Fruit fly (Drosophila melanogaster) whole organism, embryonic: Measurements from ENCODE around the gene CG43245.

Experiments
- Atf6 ChIP-seq: fragments of 200-800 bp; sonication (Bioruptor generic); IDR thresholded peaks from 2 replicates; pipeline ENCODE4 v1.3.6; 2022; ENCODE audit warnings: missing biosample characterization, missing genetic modification characterization
- C15 ChIP-seq: fragments of 200-800 bp; sonication (Bioruptor generic); IDR thresholded peaks from 3 replicates; pipeline ENCODE4 v1.3.6; 2022; ENCODE audit warnings: missing biosample characterization, missing genetic modification characterization
- CG10147 ChIP-seq: fragments of 200-800 bp; sonication (Bioruptor generic); optimal IDR thresholded peaks from 2 replicates; lab custom pipeline; 2019; ENCODE audit warnings: missing biosample characterization, mild to moderate bottlenecking, missing genetic modification characterization, moderate library complexity
- CG11504 ChIP-seq: fragments of 200-800 bp; sonication (Bioruptor generic); optimal IDR thresholded peaks from 3 replicates; lab custom pipeline; 2019; ENCODE audit warnings: missing biosample characterization, mild to moderate bottlenecking, missing genetic modification characterization, moderate library complexity
- CG12299 ChIP-seq: fragments of 200-800 bp; sonication (Bioruptor generic); optimal IDR thresholded peaks from 2 replicates; lab custom pipeline; 2018; ENCODE audit warnings: missing biosample characterization, mild to moderate bottlenecking, missing genetic modification characterization
- CG12942 ChIP-seq: fragments of 200-800 bp; sonication (Bioruptor generic); optimal IDR thresholded peaks from 3 replicates; lab custom pipeline; 2016; ENCODE audit warnings: missing biosample characterization, missing genetic modification characterization
- CG16815 ChIP-seq: fragments of 200-800 bp; sonication (Bioruptor generic); optimal IDR thresholded peaks from 3 replicates; lab custom pipeline; 2017; ENCODE audit warnings: missing biosample characterization, mild to moderate bottlenecking, missing genetic modification characterization
- CG18599 ChIP-seq: fragments of 200-800 bp; sonication (Bioruptor generic); optimal IDR thresholded peaks from 3 replicates; lab custom pipeline; 2017; ENCODE audit warnings: missing biosample characterization, missing genetic modification characterization, mild to moderate bottlenecking, moderate library complexity, missing genetic modification reagents
- CG18619 ChIP-seq: fragments of 200-800 bp; sonication (Bioruptor generic); optimal IDR thresholded peaks from 3 replicates; lab custom pipeline; 2017; ENCODE audit warnings: missing biosample characterization, mild to moderate bottlenecking, missing genetic modification characterization
- CG3281 ChIP-seq: fragments of 200-800 bp; sonication (Bioruptor generic); optimal IDR thresholded peaks from 3 replicates; lab custom pipeline; 2017; ENCODE audit warnings: missing biosample characterization, mild to moderate bottlenecking, missing genetic modification characterization
- CG33213 ChIP-seq: fragments of 200-800 bp; sonication (Bioruptor generic); optimal IDR thresholded peaks from 3 replicates; lab custom pipeline; 2016; ENCODE audit warnings: missing biosample characterization, missing genetic modification characterization
- CG42726 ChIP-seq: fragments of 200-800 bp; sonication (Bioruptor generic); IDR thresholded peaks from 2 replicates; pipeline ENCODE4 v1.3.6; 2022; ENCODE audit warnings: missing biosample characterization, missing genetic modification characterization; ENCODE audit not compliant: partially characterized antibody
- CG43689 ChIP-seq: fragments of 200-800 bp; sonication (Bioruptor generic); IDR thresholded peaks from 2 replicates; pipeline ENCODE4 v1.3.6; 2022; ENCODE audit warnings: missing biosample characterization, missing genetic modification characterization
- CG4404 ChIP-seq: fragments of 200-800 bp; sonication (Bioruptor generic); IDR thresholded peaks from 2 replicates; pipeline ENCODE4 v1.3.6; 2022; ENCODE audit warnings: missing biosample characterization, missing genetic modification characterization
- CG4424 ChIP-seq: fragments of 200-800 bp; sonication (Bioruptor generic); optimal IDR thresholded peaks from 3 replicates; lab custom pipeline; 2016; ENCODE audit warnings: missing biosample characterization, missing genetic modification characterization
- CG6765 ChIP-seq: fragments of 200-800 bp; sonication (Bioruptor generic); optimal IDR thresholded peaks from 3 replicates; lab custom pipeline; 2017; ENCODE audit warnings: missing biosample characterization, mild to moderate bottlenecking, missing genetic modification characterization
- CG9215 ChIP-seq: fragments of 200-800 bp; sonication (Bioruptor generic); IDR thresholded peaks from 2 replicates; pipeline ENCODE4 v1.3.6; 2022; ENCODE audit warnings: missing biosample characterization, missing genetic modification characterization
- CHES-1-like ChIP-seq: fragments of 200-800 bp; sonication (Bioruptor generic); optimal IDR thresholded peaks from 2 replicates; lab custom pipeline; 2016; ENCODE audit warnings: missing biosample characterization, missing genetic modification characterization
- Dbx ChIP-seq: fragments of 200-800 bp; sonication (Bioruptor generic); IDR thresholded peaks from 3 replicates; pipeline ENCODE4 v1.3.6; 2022; ENCODE audit warnings: missing biosample characterization, missing genetic modification characterization
- Doc3 ChIP-seq: fragments of 200-800 bp; sonication (Bioruptor generic); IDR thresholded peaks from 3 replicates; pipeline ENCODE4 v1.3.6; 2022; ENCODE audit warnings: missing biosample characterization, missing genetic modification characterization; ENCODE audit not compliant: partially characterized antibody
- Dp ChIP-seq: fragments of 200-800 bp; sonication (Bioruptor generic); optimal IDR thresholded peaks from 2 replicates; lab custom pipeline; 2018; ENCODE audit warnings: missing biosample characterization, mild to moderate bottlenecking, missing genetic modification characterization, moderate library complexity
- Ets97D ChIP-seq: fragments of 200-800 bp; sonication (Bioruptor generic); optimal IDR thresholded peaks from 3 replicates; lab custom pipeline; 2016; ENCODE audit warnings: missing biosample characterization, missing genetic modification characterization
- HLH4C ChIP-seq: fragments of 200-800 bp; sonication (Bioruptor generic); IDR thresholded peaks from 3 replicates; pipeline ENCODE4 v1.3.6; 2022; ENCODE audit warnings: missing biosample characterization, missing genetic modification characterization; ENCODE audit not compliant: partially characterized antibody
- MBD-R2 ChIP-seq: fragments of 200-800 bp; sonication (Bioruptor generic); IDR thresholded peaks from 2 replicates; pipeline ENCODE4 v1.3.6; 2022; ENCODE audit warnings: missing biosample characterization, missing genetic modification characterization
- Mes4 ChIP-seq: fragments of 200-800 bp; sonication (Bioruptor generic); optimal IDR thresholded peaks from 2 replicates; lab custom pipeline; 2016; ENCODE audit warnings: missing biosample characterization, missing genetic modification characterization
- Myb ChIP-seq: fragments of 200-800 bp; sonication (Bioruptor generic); optimal IDR thresholded peaks from 2 replicates; lab custom pipeline; 2016; ENCODE audit warnings: missing biosample characterization, missing genetic modification characterization
- Rx ChIP-seq: fragments of 200-800 bp; sonication (Bioruptor generic); IDR thresholded peaks from 2 replicates; pipeline ENCODE4 v1.3.6; 2022; ENCODE audit warnings: missing biosample characterization, missing genetic modification characterization
- Six4 ChIP-seq: fragments of 200-800 bp; sonication (Bioruptor generic); optimal IDR thresholded peaks from 2 replicates; lab custom pipeline; 2016; ENCODE audit warnings: missing biosample characterization, missing genetic modification characterization
- TFAM ChIP-seq: fragments of 200-800 bp; sonication (Bioruptor generic); optimal IDR thresholded peaks from 2 replicates; lab custom pipeline; 2017; ENCODE audit warnings: missing biosample characterization, missing genetic modification characterization, inconsistent platforms
- Taf1 ChIP-seq: fragments of 200-800 bp; sonication (Bioruptor generic); IDR thresholded peaks from 2 replicates; pipeline ENCODE4 v1.3.6; 2022; ENCODE audit warnings: missing biosample characterization, missing genetic modification characterization
- Tbp ChIP-seq: fragments of >200 bp; optimal IDR thresholded peaks from 2 replicates; lab custom pipeline; 2018; ENCODE audit warnings: missing biosample characterization, missing genetic modification characterization
- cg ChIP-seq: fragments of 200-800 bp; sonication (Bioruptor generic); optimal IDR thresholded peaks from 3 replicates; lab custom pipeline; 2019; ENCODE audit warnings: missing biosample characterization, mild to moderate bottlenecking, missing genetic modification characterization, moderate library complexity
- dpn ChIP-seq, 2 experiments: fragments of 200-800 bp; sonication (Bioruptor generic); optimal IDR thresholded peaks; 3 replicates each; lab custom pipeline; 2016; ENCODE audit warnings: missing biosample characterization in 2 of 2, missing genetic modification characterization in 2 of 2
- exex ChIP-seq: fragments of 200-800 bp; sonication (Bioruptor generic); optimal IDR thresholded peaks from 4 replicates; lab custom pipeline; 2018; ENCODE audit warnings: missing biosample characterization, mild to moderate bottlenecking, missing genetic modification characterization, moderate library complexity
- fd102C ChIP-seq: fragments of 200-800 bp; sonication (Bioruptor generic); optimal IDR thresholded peaks from 2 replicates; lab custom pipeline; 2018; ENCODE audit warnings: missing biosample characterization, mild to moderate bottlenecking, missing genetic modification characterization, moderate library complexity
- fru ChIP-seq: fragments of >200 bp; optimal IDR thresholded peaks from 2 replicates; lab custom pipeline; 2017
- grn ChIP-seq: fragments of 200-800 bp; sonication (Bioruptor generic); optimal IDR thresholded peaks from 3 replicates; lab custom pipeline; 2017; ENCODE audit warnings: missing biosample characterization, missing genetic modification characterization
- h ChIP-seq: fragments of >200 bp; optimal IDR thresholded peaks from 2 replicates; lab custom pipeline; 2017
- kni ChIP-seq: fragments of 200-800 bp; sonication (Bioruptor generic); optimal IDR thresholded peaks from 3 replicates; lab custom pipeline; 2017; ENCODE audit warnings: mild to moderate bottlenecking, missing biosample characterization, missing genetic modification reagents, missing genetic modification characterization
- lmd ChIP-seq: fragments of 200-800 bp; sonication (Bioruptor generic); IDR thresholded peaks from 2 replicates; pipeline ENCODE4 v1.3.6; 2022; ENCODE audit warnings: missing biosample characterization, missing genetic modification characterization
- mam ChIP-seq: fragments of 200-800 bp; sonication (Bioruptor generic); optimal IDR thresholded peaks from 3 replicates; lab custom pipeline; 2016; ENCODE audit warnings: missing biosample characterization, missing genetic modification characterization
- schlank ChIP-seq: fragments of 200-800 bp; sonication (Bioruptor generic); optimal IDR thresholded peaks from 2 replicates; lab custom pipeline; 2018; ENCODE audit warnings: missing biosample characterization, mild to moderate bottlenecking, missing genetic modification characterization
- shn ChIP-seq: fragments of 200-800 bp; sonication (Bioruptor generic); optimal IDR thresholded peaks from 3 replicates; lab custom pipeline; 2016; ENCODE audit warnings: missing biosample characterization, missing genetic modification characterization
- tgo ChIP-seq: fragments of 200-800 bp; sonication (Bioruptor generic); IDR thresholded peaks from 3 replicates; pipeline ENCODE4 v1.3.6; 2022; ENCODE audit warnings: missing biosample characterization, missing genetic modification characterization
- tup ChIP-seq: fragments of 200-800 bp; sonication (Bioruptor generic); optimal IDR thresholded peaks from 2 replicates; lab custom pipeline; 2016; ENCODE audit warnings: missing biosample characterization, mild to moderate bottlenecking, missing genetic modification characterization, moderate library complexity
- unpg ChIP-seq: fragments of 200-800 bp; sonication (Bioruptor generic); optimal IDR thresholded peaks from 3 replicates; lab custom pipeline; 2018; ENCODE audit warnings: missing biosample characterization, mild to moderate bottlenecking, missing genetic modification characterization, moderate library complexity
- vfl ChIP-seq: fragments of 200-800 bp; sonication (Bioruptor generic); optimal IDR thresholded peaks from 2 replicates; lab custom pipeline; 2016; ENCODE audit warnings: missing biosample characterization, missing genetic modification characterization
- vvl ChIP-seq: fragments of 200-800 bp; sonication (Bioruptor generic); IDR thresholded peaks from 2 replicates; pipeline ENCODE4 v1.3.6; 2022; ENCODE audit warnings: missing biosample characterization, missing genetic modification characterization
- wdn ChIP-seq: fragments of 200-800 bp; sonication (Bioruptor generic); IDR thresholded peaks from 2 replicates; pipeline ENCODE4 v1.3.6; 2022; ENCODE audit warnings: missing biosample characterization, missing genetic modification characterization

Gene CG43245

DNA sequence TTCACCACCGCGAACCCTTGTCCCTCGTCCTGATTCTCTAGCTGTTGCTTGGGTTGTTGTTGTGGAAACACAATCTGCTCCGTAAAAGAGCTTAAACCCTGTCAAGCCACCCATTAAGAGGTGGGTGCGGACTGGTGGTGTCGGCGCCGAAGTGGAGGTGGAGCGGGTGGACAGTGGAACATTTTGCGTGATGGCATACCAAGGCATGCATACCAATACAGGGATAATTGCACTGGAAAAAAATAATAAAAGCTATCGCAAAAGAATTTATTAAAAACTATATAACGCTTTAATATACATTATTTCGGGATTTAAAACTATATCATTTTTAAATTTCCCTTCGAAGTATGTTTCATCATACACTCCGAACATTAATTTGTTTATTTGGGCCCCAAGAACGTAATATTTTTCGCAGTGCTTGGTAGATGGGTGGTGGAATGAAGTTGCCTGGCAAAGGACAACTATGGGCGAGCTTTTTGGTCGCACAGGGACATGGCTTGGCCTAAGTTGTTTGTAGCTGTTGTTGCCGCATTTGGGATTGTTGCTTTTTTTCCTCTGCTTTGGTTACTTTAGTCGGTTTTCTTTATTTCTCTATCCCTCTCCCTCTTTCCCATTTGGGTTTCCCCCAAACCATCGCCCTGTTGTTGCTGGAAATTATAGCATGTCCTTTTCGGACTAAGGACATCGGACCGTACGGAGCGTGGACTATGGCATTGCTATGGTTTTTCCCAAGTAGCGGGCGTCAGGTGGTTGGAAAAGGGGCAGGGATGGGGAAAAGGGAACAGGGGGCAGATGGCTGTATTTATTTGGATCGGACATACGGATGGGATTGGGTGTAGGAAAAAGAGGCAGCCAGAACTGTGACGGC, 50.9 kb downstream of the CG43245 start (continued):
- TF ChIP-seq Tbp (no peak), dpn (GFP tag; optimal IDR thresholded peaks at IDR 0.05; lab: Kevin White, UChicago) (peak; percentile 55 to 66), CG43689 (GFP tag; lab: Robert Waterston, UW) (peak; percentile 37; the same call in 1 of the 2 replicates), fd102C (GFP tag; lab: Kevin White, UChicago) (no peak), CG4424 (peak; percentile 71), tup (GFP tag; lab: Kevin White, UChicago) (peak; percentile 32), schlank (tag; lab: Kevin White, UChicago) (peak; percentile 51), mam (GFP tag; lab: Kevin White, UChicago) (peak; percentile 42), CG3281 (GFP tag; lab: Kevin White, UChicago) (peak; percentile 79), CHES-1-like (GFP tag; lab: Kevin White, UChicago) (no peak), CG18599 (peak; percentile 95), CG9215 (GFP tag; lab: Robert Waterston, UW) (peak; percentile 51; the same call in 1 of the 2 replicates), tgo (GFP tag; lab: Robert Waterston, UW) (peak; percentile 77), exex (tag; lab: Kevin White, UChicago) (peak; percentile 49), Six4 (GFP tag; lab: Kevin White, UChicago) (peak; percentile 47), Dbx (GFP tag; lab: Robert Waterston, UW) (peak; percentile 75), Atf6 (peak; percentile 80), Mes4 (GFP tag; lab: Kevin White, UChicago) (no peak), vfl (GFP tag; lab: Kevin White, UChicago) (peak; percentile 49), vvl (peak; percentile 86), Ets97D (no peak), Myb (GFP tag; lab: Kevin White, UChicago) (peak; percentile 17), CG10147 (peak; percentile 66), CG18619 (peak; percentile 56), fru (no peak), CG12299 (tag; lab: Kevin White, UChicago) (peak; percentile 71), CG4404 (GFP tag; lab: Robert Waterston, UW) (peak; percentile 47; the same call in 1 of the 2 replicates), CG33213 (GFP tag; lab: Kevin White, UChicago) (no peak), TFAM (GFP tag; lab: Kevin White, UChicago) (no peak), CG6765 (GFP tag; lab: Kevin White, UChicago) (peak; percentile 64), C15 (GFP tag; lab: Robert Waterston, UW) (peak; percentile 54; the same call in 1 of the 3 replicates), Rx (GFP tag; lab: Robert Waterston, UW) (no peak; the same call in 1 of the 2 replicates), shn (GFP tag; lab: Kevin White, UChicago) (no peak), cg (peak; percentile 25), CG11504 (tag; lab: Kevin White, UChicago) (peak; percentile 87), Dp (GFP tag; lab: Kevin White, UChicago) (no peak), h (lab: Kevin White, UChicago) (no peak), wdn (GFP tag; lab: Robert Waterston, UW) (peak; percentile 62), CG42726 (GFP tag; lab: Robert Waterston, UW) (no peak), lmd (GFP tag; lab: Robert Waterston, UW) (peak; percentile 70), CG12942 (peak; percentile 15), MBD-R2 (GFP tag; lab: Robert Waterston, UW) (peak; percentile 58; the same call in 1 of the 2 replicates), HLH4C (GFP tag; lab: Robert Waterston, UW) (no peak), kni (GFP tag; lab: Kevin White, UChicago) (peak; percentile 37), grn (peak; percentile 36), CG16815 (GFP tag; lab: Kevin White, UChicago) (peak; percentile 40), Doc3 (GFP tag; lab: Robert Waterston, UW) (no peak), unpg (peak; percentile 78), Taf1 (GFP tag; lab: Robert Waterston, UW) (no peak)
